Worm (Caenorhabditis elegans) whole organism, L3 larva: Measurements from ENCODE around the gene snpc-3.1.

Source experiments
- R02D3.7 ChIP-seq: fragments of 150-350 bp; optimal IDR thresholded peaks from 2 replicates; lab custom pipeline; 2014; ENCODE audit warnings: missing biosample characterization, missing genetic modification characterization
- ama-1 ChIP-seq: fragments of 150-350 bp; optimal IDR thresholded peaks from 2 replicates; lab custom pipeline; 2018
- ceh-28 ChIP-seq: fragments of 150-350 bp; optimal IDR thresholded peaks from 2 replicates; lab custom pipeline; 2014; ENCODE audit warnings: missing biosample characterization, missing genetic modification reagents, missing genetic modification characterization
- egl-27 ChIP-seq: sonication (generic microtip); optimal IDR thresholded peaks from 4 replicates; lab custom pipeline; 2017; ENCODE audit warnings: missing biosample characterization, missing genetic modification reagents, missing genetic modification characterization
- egl-5 ChIP-seq: fragments of 150-350 bp; optimal IDR thresholded peaks from 2 replicates; lab custom pipeline; 2017; ENCODE audit warnings: missing biosample characterization, missing genetic modification reagents, missing genetic modification characterization, inconsistent platforms
- elt-1 ChIP-seq: fragments of 150-350 bp; optimal IDR thresholded peaks from 2 replicates; lab custom pipeline; 2014; ENCODE audit warnings: missing biosample characterization, missing genetic modification characterization
- elt-3 ChIP-seq, 3 experiments: fragments of 150-350 bp in 1 of 3; sonication (generic microtip) in 2 of 3; optimal IDR thresholded peaks; 2 replicates in 2 of 3; 4 replicates in 1 of 3; lab custom pipeline; 2014 to 2017; ENCODE audit warnings: missing biosample characterization in 3 of 3, missing genetic modification characterization in 3 of 3
- eor-1 ChIP-seq, 2 experiments: fragments of 150-350 bp; optimal IDR thresholded peaks; 2 replicates each; lab custom pipeline; 2014 to 2018; ENCODE audit warnings: missing biosample characterization in 2 of 2, missing genetic modification characterization in 2 of 2
- fkh-10 ChIP-seq: sonication (generic microtip); optimal IDR thresholded peaks from 2 replicates; lab custom pipeline; 2017; ENCODE audit warnings: missing biosample characterization, missing genetic modification reagents, missing genetic modification characterization
- fos-1 ChIP-seq: fragments of 150-350 bp; optimal IDR thresholded peaks from 2 replicates; lab custom pipeline; 2014; ENCODE audit warnings: missing biosample characterization, missing genetic modification characterization
- hmg-11 ChIP-seq: sonication (generic microtip); optimal IDR thresholded peaks from 2 replicates; lab custom pipeline; 2016; ENCODE audit warnings: missing genetic modification characterization, missing compliant biosample characterization
- jun-1 ChIP-seq: fragments of 150-350 bp; optimal IDR thresholded peaks from 2 replicates; lab custom pipeline; 2014; ENCODE audit warnings: missing biosample characterization, missing genetic modification reagents, missing genetic modification characterization
- lin-15B ChIP-seq: fragments of 150-350 bp; optimal IDR thresholded peaks from 2 replicates; lab custom pipeline; 2014; ENCODE audit warnings: missing biosample characterization, missing genetic modification characterization
- lin-39 ChIP-seq: fragments of 150-350 bp; optimal IDR thresholded peaks from 2 replicates; lab custom pipeline; 2018; ENCODE audit warnings: missing biosample characterization, missing genetic modification reagents, missing genetic modification characterization
- lsy-12 ChIP-seq: sonication (generic microtip); optimal IDR thresholded peaks from 2 replicates; lab custom pipeline; 2016; ENCODE audit warnings: mild to moderate bottlenecking, missing genetic modification characterization, missing compliant biosample characterization
- nfya-1 ChIP-seq: sonication (generic microtip); optimal IDR thresholded peaks from 2 replicates; lab custom pipeline; 2017; ENCODE audit warnings: missing genetic modification characterization, mild to moderate bottlenecking, missing compliant biosample characterization, antibody characterized with exemption, moderate library complexity; ENCODE audit not compliant: insufficient read depth
- nhr-12 ChIP-seq: fragments of 150-350 bp; optimal IDR thresholded peaks from 2 replicates; lab custom pipeline; 2014; ENCODE audit warnings: missing biosample characterization, missing genetic modification characterization
- nhr-23 ChIP-seq: fragments of 150-350 bp; optimal IDR thresholded peaks from 2 replicates; lab custom pipeline; 2014; ENCODE audit warnings: missing biosample characterization, missing genetic modification reagents, missing genetic modification characterization
- nhr-25 ChIP-seq: sonication (generic microtip); optimal IDR thresholded peaks from 2 replicates; lab custom pipeline; 2017; ENCODE audit warnings: missing biosample characterization, missing genetic modification characterization
- nhr-28 ChIP-seq: fragments of 150-350 bp; optimal IDR thresholded peaks from 2 replicates; lab custom pipeline; 2014; ENCODE audit warnings: missing biosample characterization, missing genetic modification characterization
- nhr-43 ChIP-seq: sonication (generic microtip); optimal IDR thresholded peaks from 2 replicates; lab custom pipeline; 2016; ENCODE audit warnings: mild to moderate bottlenecking, missing genetic modification characterization, missing compliant biosample characterization; ENCODE audit not compliant: poor library complexity, severe bottlenecking
- nhr-67 ChIP-seq: fragments of 150-350 bp; optimal IDR thresholded peaks from 2 replicates; lab custom pipeline; 2014; ENCODE audit warnings: missing biosample characterization, missing genetic modification characterization
- nhr-76 ChIP-seq: fragments of 150-350 bp; sonication (generic microtip); optimal IDR thresholded peaks from 5 replicates; lab custom pipeline; 2014; ENCODE audit warnings: missing biosample characterization, missing genetic modification characterization
- nhr-77 ChIP-seq: fragments of 150-350 bp; optimal IDR thresholded peaks from 2 replicates; lab custom pipeline; 2014; ENCODE audit warnings: missing biosample characterization, missing genetic modification characterization
- pha-4 ChIP-seq: fragments of 150-350 bp; optimal IDR thresholded peaks from 2 replicates; lab custom pipeline; 2014; ENCODE audit warnings: missing biosample characterization, missing genetic modification reagents, missing genetic modification characterization
- pqm-1 ChIP-seq: fragments of 150-350 bp; optimal IDR thresholded peaks from 2 replicates; lab custom pipeline; 2017; ENCODE audit warnings: missing biosample characterization, missing genetic modification characterization, inconsistent platforms
- sea-2 ChIP-seq: fragments of 150-350 bp; sonication (generic microtip); optimal IDR thresholded peaks from 4 replicates; lab custom pipeline; 2014; ENCODE audit warnings: missing biosample characterization, missing genetic modification reagents, missing genetic modification characterization
- skn-1 ChIP-seq: fragments of 150-350 bp; optimal IDR thresholded peaks from 2 replicates; lab custom pipeline; 2014; ENCODE audit warnings: missing biosample characterization, missing genetic modification characterization
- snpc-4 ChIP-seq: fragments of 150-350 bp; optimal IDR thresholded peaks from 2 replicates; lab custom pipeline; 2014; ENCODE audit warnings: missing biosample characterization, missing genetic modification characterization
- unc-39 ChIP-seq: sonication (generic microtip); optimal IDR thresholded peaks from 4 replicates; lab custom pipeline; 2017; ENCODE audit warnings: missing biosample characterization, missing genetic modification characterization
- unc-62 ChIP-seq: fragments of 150-350 bp; sonication (generic microtip); optimal IDR thresholded peaks from 4 replicates; lab custom pipeline; 2014; ENCODE audit warnings: missing biosample characterization, missing genetic modification reagents, missing genetic modification characterization
- zag-1 ChIP-seq: fragments of 150-350 bp; optimal IDR thresholded peaks from 2 replicates; lab custom pipeline; 2014; ENCODE audit warnings: missing biosample characterization, missing genetic modification characterization
- ztf-11 ChIP-seq: fragments of 150-350 bp; optimal IDR thresholded peaks from 2 replicates; lab custom pipeline; 2014; ENCODE audit warnings: missing biosample characterization, missing genetic modification characterization

snpc-3.1 gene

ce11 chrIV:5502610-5503009, 16.6 kb upstream of the snpc-3.1 start:
- TF ChIP-seq pqm-1 (tag; lab: Kevin White, UChicago) (no peak), nhr-23 (tag; lab: Kevin White, UChicago) (no peak), pha-4 (tag; lab: Kevin White, UChicago) (no peak), unc-39 (tag; lab: Kevin White, UChicago) (no peak), nhr-77 (tag; lab: Kevin White, UChicago) (no peak), nhr-12 (tag; lab: Kevin White, UChicago) (no peak), skn-1 (tag; lab: Kevin White, UChicago) (no peak), snpc-4 (tag; lab: Kevin White, UChicago) (no peak), elt-1 (no peak), R02D3.7 (tag; lab: Kevin White, UChicago) (no peak), egl-5 (tag; lab: Kevin White, UChicago) (no peak), unc-62 (GFP tag; lab: Kevin White, UChicago) (no peak), nhr-28 (tag; lab: Kevin White, UChicago) (no peak), nhr-25 (tag; lab: Kevin White, UChicago) (no peak), nhr-43 (no peak), ztf-11 (tag; lab: Kevin White, UChicago) (no peak), sea-2 (GFP tag; lab: Kevin White, UChicago) (no peak)

- TF ChIP-seq lsy-12 (tag; lab: Kevin White, UChicago): no peak
- TF ChIP-seq lin-15B: no peak
- no peak for TF ChIP-seq ceh-28
- TF ChIP-seq zag-1 (tag; lab: Kevin White, UChicago): no peak
- TF ChIP-seq nhr-67: no peak
- no peak for TF ChIP-seq egl-5 (tag; lab: Kevin White, UChicago)
- TF ChIP-seq nfya-1 (tag; lab: Kevin White, UChicago): no peak
- TF ChIP-seq jun-1 (tag; lab: Kevin White, UChicago): no peak
- no peak for TF ChIP-seq ama-1 (lab: Kevin White, UChicago)
- no peak for TF ChIP-seq sea-2 (GFP tag; lab: Kevin White, UChicago)
- TF ChIP-seq fos-1 (tag; lab: Kevin White, UChicago): no peak
- TF ChIP-seq unc-39 (tag; lab: Kevin White, UChicago): no peak
- TF ChIP-seq lin-39 (tag; lab: Kevin White, UChicago): no peak
- no peak for TF ChIP-seq fkh-10
- TF ChIP-seq unc-62 (GFP tag; lab: Kevin White, UChicago): no peak
- TF ChIP-seq egl-27 (tag; lab: Kevin White, UChicago): no peak
Measured at ce11 chrIV:5501414-5501813, 15.4 kb upstream of the snpc-3.1 start.

ce11 chrIV:5494099-5494498, 8.0 kb upstream of the snpc-3.1 start:
- no peak for TF ChIP-seq sea-2 (GFP tag; lab: Kevin White, UChicago)
- TF ChIP-seq elt-3 (tag; optimal IDR thresholded peaks at IDR 0.05; lab: Kevin White, UChicago): no peak
- TF ChIP-seq nhr-67: no peak
- no peak for TF ChIP-seq zag-1 (tag; lab: Kevin White, UChicago)
- no peak for TF ChIP-seq nhr-43
- no peak for TF ChIP-seq pqm-1 (tag; lab: Kevin White, UChicago)
- no peak for TF ChIP-seq nhr-76

ce11 chrIV:5493692-5494091, 7.6 kb upstream of the snpc-3.1 start, which contains the start of gene B0273.1:
TSS of gene B0273.1 (plus strand) at chrIV:5493992.
- TF ChIP-seq nhr-28 (tag; lab: Kevin White, UChicago) (no peak), eor-1 (tag; optimal IDR thresholded peaks at IDR 0.05; lab: Kevin White, UChicago) (no peak), hmg-11 (tag; lab: Kevin White, UChicago) (no peak), elt-1 (no peak), nfya-1 (tag; lab: Kevin White, UChicago) (no peak), R02D3.7 (tag; lab: Kevin White, UChicago) (no peak), ztf-11 (tag; lab: Kevin White, UChicago) (no peak), skn-1 (tag; lab: Kevin White, UChicago) (no peak), ceh-28 (no peak), lin-15B (no peak), pha-4 (tag; lab: Kevin White, UChicago) (no peak), ama-1 (lab: Kevin White, UChicago) (no peak), sea-2 (GFP tag; lab: Kevin White, UChicago) (no peak), snpc-4 (tag; lab: Kevin White, UChicago) (no peak), zag-1 (tag; lab: Kevin White, UChicago) (no peak), nhr-43 (no peak), lsy-12 (tag; lab: Kevin White, UChicago) (no peak)
